Worm (Caenorhabditis elegans): Measurements from ENCODE around the gene his-73.
A peak's percentile ranks its signal among the peaks of the same experiment; 100 is the strongest.

Gene his-73

ce11 chrII:13188084-13188483 is 4.6 kb downstream of the his-73 start:
- TF ChIP-seq ttx-3 (tag; optimal IDR thresholded peaks at IDR 0.05) (no peak), ceh-6 (GFP tag; optimal IDR thresholded peaks at IDR 0.05) (no peak), nhr-11 (tag; optimal IDR thresholded peaks at IDR 0.05) (no peak), pax-1 (tag; optimal IDR thresholded peaks at IDR 0.05) (no peak), pat-9 (tag; optimal IDR thresholded peaks at IDR 0.05) (no peak), madf-2 (tag; optimal IDR thresholded peaks at IDR 0.05) (no peak), ahr-1 (tag; optimal IDR thresholded peaks at IDR 0.05) (no peak), dve-1 (tag; optimal IDR thresholded peaks at IDR 0.05) (no peak), unc-42 (tag; optimal IDR thresholded peaks at IDR 0.05) (no peak), ceh-14 (tag; optimal IDR thresholded peaks at IDR 0.05) (no peak), rnt-1 (tag; optimal IDR thresholded peaks at IDR 0.05) (no peak), ceh-2 (tag; optimal IDR thresholded peaks at IDR 0.05) (no peak), ama-1 (optimal IDR thresholded peaks at IDR 0.05) (no peak), elt-2 (tag; optimal IDR thresholded peaks at IDR 0.05) (no peak), pqm-1 (tag; optimal IDR thresholded peaks at IDR 0.05) (no peak), ceh-24 (tag; optimal IDR thresholded peaks at IDR 0.05) (no peak), eyg-1 (tag; optimal IDR thresholded peaks at IDR 0.05) (no peak), ceh-45 (GFP tag; IDR thresholded peaks at IDR 0.05) (no peak), fax-1 (tag; optimal IDR thresholded peaks at IDR 0.05) (no peak), sdc-2 (tag; optimal IDR thresholded peaks at IDR 0.05) (no peak)

- TF ChIP-seq ref-2 (tag; optimal IDR thresholded peaks at IDR 0.05): peak; percentile 24
- peak; percentile 83 for TF ChIP-seq ceh-34 (tag; optimal IDR thresholded peaks at IDR 0.05)
- peak; percentile 49 for TF ChIP-seq ceh-18 (tag; optimal IDR thresholded peaks at IDR 0.05)
- no peak for TF ChIP-seq ztf-16 (tag; optimal IDR thresholded peaks at IDR 0.05)
- no peak for TF ChIP-seq unc-3 (GFP tag; conservative IDR thresholded peaks at IDR 0.05)
- TF ChIP-seq unc-3 (tag; optimal IDR thresholded peaks at IDR 0.05): no peak
- no peak for TF ChIP-seq Y22D7AL.16 (tag; optimal IDR thresholded peaks at IDR 0.05)
- TF ChIP-seq elt-4 (tag; optimal IDR thresholded peaks at IDR 0.05): no peak
- TF ChIP-seq ets-4 (tag; optimal IDR thresholded peaks at IDR 0.05): no peak
- TF ChIP-seq npax-4 (tag; optimal IDR thresholded peaks at IDR 0.05): no peak
- no peak for TF ChIP-seq ceh-19 (GFP tag; optimal IDR thresholded peaks at IDR 0.05)
- TF ChIP-seq tbx-2 (tag; optimal IDR thresholded peaks at IDR 0.05): peak; percentile 56
- TF ChIP-seq rnt-1 (tag; optimal IDR thresholded peaks at IDR 0.05): peak; percentile 16
- TF ChIP-seq unc-55 (GFP tag; optimal IDR thresholded peaks at IDR 0.05): peak; percentile 97
- no peak for TF ChIP-seq gmeb-2 (tag; optimal IDR thresholded peaks at IDR 0.05)
- no peak for TF ChIP-seq hlh-30 (tag; optimal IDR thresholded peaks at IDR 0.05; ENCODE audit: insufficient read depth)
- TF ChIP-seq ceh-48 (tag; optimal IDR thresholded peaks at IDR 0.05): no peak
- TF ChIP-seq ahr-1 (tag; optimal IDR thresholded peaks at IDR 0.05): no peak
- TF ChIP-seq mec-3 (tag; optimal IDR thresholded peaks at IDR 0.05; ENCODE audit: borderline replicate concordance): peak; percentile 39
Observed at ce11 chrII:13189363-13189762, 5.9 kb downstream of the his-73 start.

ce11 chrII:13190412-13190811 is 6.9 kb downstream of the his-73 start:
- no peak for TF ChIP-seq ceh-6 (GFP tag; optimal IDR thresholded peaks at IDR 0.05)
- no peak for TF ChIP-seq gmeb-2 (tag; optimal IDR thresholded peaks at IDR 0.05)
- TF ChIP-seq K09A11.1 (tag; optimal IDR thresholded peaks at IDR 0.05; ENCODE audit: insufficient read depth): no peak
- no peak for TF ChIP-seq ref-2 (tag; optimal IDR thresholded peaks at IDR 0.05)
- no peak for TF ChIP-seq ahr-1 (tag; optimal IDR thresholded peaks at IDR 0.05)
- no peak for TF ChIP-seq ceh-14 (tag; optimal IDR thresholded peaks at IDR 0.05)
- TF ChIP-seq C38D4.7 (GFP tag; optimal IDR thresholded peaks at IDR 0.05): no peak
- TF ChIP-seq unc-3 (GFP tag; conservative IDR thresholded peaks at IDR 0.05): no peak
- TF ChIP-seq unc-3 (tag; optimal IDR thresholded peaks at IDR 0.05): no peak
- no peak for TF ChIP-seq fkh-6 (tag; optimal IDR thresholded peaks at IDR 0.05)
- TF ChIP-seq hlh-15 (tag; optimal IDR thresholded peaks at IDR 0.05): no peak
- TF ChIP-seq ama-1 (optimal IDR thresholded peaks at IDR 0.05): no peak
- TF ChIP-seq unc-55 (GFP tag; optimal IDR thresholded peaks at IDR 0.05): no peak
- no peak for TF ChIP-seq ceh-30 (tag; optimal IDR thresholded peaks at IDR 0.05)
